Worm (Caenorhabditis elegans): ENCODE results near the gene gad-3.

DNA sequence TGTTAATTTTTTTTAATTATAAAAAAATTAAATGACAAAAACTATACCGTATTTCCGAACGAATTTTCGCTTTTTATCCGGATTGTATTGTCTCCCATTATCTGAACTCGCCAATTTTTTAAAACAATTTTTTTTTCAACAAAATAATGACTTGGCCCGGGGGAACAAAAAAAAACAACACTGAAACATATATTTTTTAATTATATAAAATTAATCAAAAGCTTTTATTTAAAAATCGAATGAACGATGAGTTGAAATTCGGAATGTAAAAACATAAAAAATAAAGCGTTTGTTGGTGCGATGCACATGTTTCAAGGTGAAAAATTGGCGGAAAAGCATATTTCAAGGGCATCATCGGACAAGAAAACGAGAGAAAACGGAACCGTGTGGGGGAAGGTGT lies 40.7 kb upstream of the gad-3 start, which contains the start of gene mdt-27:
- TF ChIP-seq snpc-4 (tag; optimal IDR thresholded peaks at IDR 0.05) (no peak), nhr-28 (tag; optimal IDR thresholded peaks at IDR 0.05) (no peak), unc-62 (GFP tag; optimal IDR thresholded peaks at IDR 0.05) (no peak), hlh-1 (tag; optimal IDR thresholded peaks at IDR 0.05) (no peak), nhr-76 (tag; optimal IDR thresholded peaks at IDR 0.05) (no peak), nhr-2 (tag; optimal IDR thresholded peaks at IDR 0.05) (no peak), blmp-1 (tag; optimal IDR thresholded peaks at IDR 0.05) (no peak), nhr-237 (tag; optimal IDR thresholded peaks at IDR 0.05) (no peak), mab-5 (tag; optimal IDR thresholded peaks at IDR 0.05) (no peak), unc-120 (tag; optimal IDR thresholded peaks at IDR 0.05; ENCODE audit: poor library complexity, severe bottlenecking) (no peak), lin-13 (tag; optimal IDR thresholded peaks at IDR 0.05) (no peak), mep-1 (tag; optimal IDR thresholded peaks at IDR 0.05) (no peak), ztf-11 (tag; optimal IDR thresholded peaks at IDR 0.05) (no peak)
